Worm (Caenorhabditis elegans): Measurements from ENCODE around the gene cest-12.

cest-12 gene

ce11 chrIII:12118381-12118780, 11.0 kb upstream of the cest-12 start, which contains the start of gene lron-12:
lron-12 (minus strand) TSS chrIII:12118481.
- TF ChIP-seq ekl-4 (GFP tag; IDR thresholded peaks at IDR 0.05) (no peak), let-526 (GFP tag; IDR thresholded peaks at IDR 0.05) (no peak), hlh-12 (tag; optimal IDR thresholded peaks at IDR 0.05) (no peak), F57A8.1 (GFP tag; optimal IDR thresholded peaks at IDR 0.05) (no peak), mel-28 (tag; optimal IDR thresholded peaks at IDR 0.05; ENCODE audit: borderline replicate concordance) (no peak), bed-2 (GFP tag; IDR thresholded peaks at IDR 0.05) (no peak), cebp-1 (GFP tag; IDR thresholded peaks at IDR 0.05) (no peak), cebp-1 (tag; optimal IDR thresholded peaks at IDR 0.05) (no peak), Y79H2A.3 (GFP tag; conservative IDR thresholded peaks at IDR 0.05) (no peak), lin-26 (GFP tag; IDR thresholded peaks at IDR 0.05) (no peak), hlh-26 (GFP tag; conservative IDR thresholded peaks at IDR 0.05) (no peak)

ce11 chrIII:12094158-12094856, 13.0 kb downstream of the cest-12 start:
- no peak for TF ChIP-seq athp-1 (tag; optimal IDR thresholded peaks at IDR 0.05)
- peak; percentile 8 for TF ChIP-seq nhr-80 (tag; optimal IDR thresholded peaks at IDR 0.05)
- TF ChIP-seq bed-2 (GFP tag; IDR thresholded peaks at IDR 0.05) = no peak

ce11 chrIII:12092595-12092994, 14.7 kb downstream of the cest-12 start:
- TF ChIP-seq B0336.3 (GFP tag; IDR thresholded peaks at IDR 0.05) (no peak), F57C9.4 (tag; optimal IDR thresholded peaks at IDR 0.05) (no peak), ztf-28 (GFP tag; IDR thresholded peaks at IDR 0.05) (no peak), dpff-1 (tag; optimal IDR thresholded peaks at IDR 0.05) (no peak), lin-35 (GFP tag; optimal IDR thresholded peaks at IDR 0.05) (no peak), F55B11.4 (tag; optimal IDR thresholded peaks at IDR 0.05; ENCODE audit: borderline replicate concordance, insufficient read depth) (no peak), hlh-26 (GFP tag; conservative IDR thresholded peaks at IDR 0.05) (no peak), lsy-27 (tag; optimal IDR thresholded peaks at IDR 0.05; ENCODE audit: borderline replicate concordance, insufficient read depth) (no peak), madf-3 (GFP tag; IDR thresholded peaks at IDR 0.05) (no peak), mel-28 (tag; optimal IDR thresholded peaks at IDR 0.05; ENCODE audit: borderline replicate concordance) (no peak), gei-17 (GFP tag; optimal IDR thresholded peaks at IDR 0.05) (no peak), ets-4 (GFP tag; optimal IDR thresholded peaks at IDR 0.05) (no peak)

- TF ChIP-seq snpc-1.3 (tag; optimal IDR thresholded peaks at IDR 0.05; ENCODE audit: insufficient read depth) = no peak
- no peak for TF ChIP-seq F37B4.10 (GFP tag; IDR thresholded peaks at IDR 0.05)
- no peak for TF ChIP-seq snpc-3.4 (tag; optimal IDR thresholded peaks at IDR 0.05)
- TF ChIP-seq hmg-20 (GFP tag; IDR thresholded peaks at IDR 0.05) = no peak
- no peak for TF ChIP-seq aptf-3 (GFP tag; IDR thresholded peaks at IDR 0.05)
- TF ChIP-seq xnd-1 (tag; optimal IDR thresholded peaks at IDR 0.05) = no peak
- TF ChIP-seq lin-40 (tag; optimal IDR thresholded peaks at IDR 0.05) = no peak
- no peak for TF ChIP-seq unc-62 (GFP tag; optimal IDR thresholded peaks at IDR 0.05)
- TF ChIP-seq repo-1 (tag; optimal IDR thresholded peaks at IDR 0.05) = no peak
- TF ChIP-seq ccch-3 (GFP tag; optimal IDR thresholded peaks at IDR 0.05) = no peak
- no peak for TF ChIP-seq F22D6.2 (tag; optimal IDR thresholded peaks at IDR 0.05)
- TF ChIP-seq attf-6 (GFP tag; IDR thresholded peaks at IDR 0.05) = no peak
- no peak for TF ChIP-seq Y56A3A.18 (GFP tag; IDR thresholded peaks at IDR 0.05)
- no peak for TF ChIP-seq ztf-6 (GFP tag; IDR thresholded peaks at IDR 0.05)
- no peak for TF ChIP-seq sptf-2 (GFP tag; optimal IDR thresholded peaks at IDR 0.05)
- TF ChIP-seq K12H6.12 (tag; optimal IDR thresholded peaks at IDR 0.05) = no peak
- no peak for TF ChIP-seq mes-4 (tag; optimal IDR thresholded peaks at IDR 0.05)
- no peak for TF ChIP-seq ceh-79 (tag; optimal IDR thresholded peaks at IDR 0.05)
Measured at ce11 chrIII:12087564-12087963, 19.8 kb downstream of the cest-12 start.

Data from whole organism, young adult.